Fruit fly (Drosophila melanogaster) Kc167 (cell line): ENCODE measurements around the gene CG32075.

Experiments
- Myc ChIP-seq: fragments of >200 bp; optimal IDR thresholded peaks from 2 replicates; lab custom pipeline; 2017; ENCODE audit warnings: missing external identifiers
- Sin3A ChIP-seq: fragments of >200 bp; optimal IDR thresholded peaks from 2 replicates; lab custom pipeline; 2018; ENCODE audit warnings: missing external identifiers
- h ChIP-seq: fragments of >200 bp; optimal IDR thresholded peaks from 3 replicates; lab custom pipeline; 2018; ENCODE audit warnings: missing external identifiers
- insv ChIP-seq: fragments of >200 bp; optimal IDR thresholded peaks from 3 replicates; lab custom pipeline; 2018; ENCODE audit warnings: missing external identifiers
- psq ChIP-seq: fragments of >200 bp; optimal IDR thresholded peaks from 2 replicates; lab custom pipeline; 2017; ENCODE audit warnings: missing external identifiers
- ttk ChIP-seq: sonication (Bioruptor generic); optimal IDR thresholded peaks from 2 replicates; lab custom pipeline; 2017; ENCODE audit warnings: missing external identifiers

CG32075 gene

DNA sequence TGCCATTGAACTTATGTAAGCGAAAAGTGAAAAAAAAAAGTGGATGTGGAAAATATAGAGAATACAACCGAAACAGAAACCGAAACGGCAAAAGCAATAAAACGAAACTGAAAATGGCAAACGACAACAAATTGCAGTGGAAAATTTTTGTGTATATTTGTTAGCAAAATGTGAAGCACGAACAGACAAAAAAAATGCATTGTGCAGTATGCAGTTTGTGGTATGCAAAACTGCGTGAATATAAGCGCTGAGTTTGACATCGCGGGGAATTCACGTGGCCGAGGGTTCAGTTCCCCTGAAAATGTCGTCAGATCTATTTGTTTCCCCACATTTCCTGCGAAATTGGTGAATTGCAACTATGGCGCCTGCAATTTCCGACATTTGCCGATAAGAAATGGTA is 21.1 kb downstream of the CG32075 start:
- no peak for TF ChIP-seq Myc (lab: Kevin White, UChicago)
- no peak for TF ChIP-seq psq (lab: Kevin White, UChicago)
- no peak for TF ChIP-seq Sin3A (lab: Kevin White, UChicago)
- TF ChIP-seq h (lab: Kevin White, UChicago), result no peak
- no peak for TF ChIP-seq ttk (lab: Kevin White, UChicago)
- no peak for TF ChIP-seq insv (lab: Kevin White, UChicago)

DNA sequence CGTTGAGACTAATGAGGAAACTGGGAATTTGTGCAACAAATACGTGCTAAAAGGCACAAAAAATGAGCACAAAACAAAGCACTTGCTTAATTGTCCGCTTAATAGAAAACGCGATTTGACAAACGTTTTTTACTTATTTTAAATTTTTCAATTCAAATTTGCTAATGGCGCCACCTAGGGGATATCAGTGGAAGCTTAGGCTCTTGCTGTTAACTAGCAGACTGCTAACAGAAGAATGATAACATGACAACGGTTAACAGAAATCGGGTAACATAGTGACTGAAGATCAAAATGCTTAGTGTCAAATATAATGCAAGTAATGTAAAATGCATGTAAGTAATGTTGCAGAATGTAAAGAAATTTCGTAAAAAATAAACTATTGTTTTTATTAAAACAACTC is 23.5 kb downstream of the CG32075 start:
- TF ChIP-seq ttk (lab: Kevin White, UChicago), result no peak
- no peak for TF ChIP-seq h (lab: Kevin White, UChicago)
- no peak for TF ChIP-seq insv (lab: Kevin White, UChicago)
- no peak for TF ChIP-seq Myc (lab: Kevin White, UChicago)
- TF ChIP-seq psq (lab: Kevin White, UChicago), result no peak
- TF ChIP-seq Sin3A (lab: Kevin White, UChicago), result no peak

DNA sequence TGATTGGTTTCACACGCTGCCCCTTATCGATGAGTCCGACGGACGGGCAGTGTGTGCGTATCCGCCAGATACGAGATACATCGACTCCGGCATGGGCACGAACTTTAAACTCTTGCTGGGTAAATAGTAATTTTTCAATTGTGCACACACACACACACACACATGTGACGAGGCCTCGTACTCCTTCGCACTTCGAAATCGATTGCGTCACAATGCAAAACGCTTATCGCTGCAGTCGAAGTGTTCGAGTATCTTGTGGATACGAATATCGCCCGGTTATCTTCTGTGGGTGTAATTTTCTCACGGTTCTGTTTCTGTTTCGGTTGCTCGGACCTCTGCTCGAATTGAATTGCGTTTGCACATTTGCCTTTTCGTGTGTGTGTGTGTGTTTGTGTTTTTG is 29.7 kb downstream of the CG32075 start:
- TF ChIP-seq ttk (lab: Kevin White, UChicago) (no peak), h (lab: Kevin White, UChicago) (no peak), insv (lab: Kevin White, UChicago) (no peak), psq (lab: Kevin White, UChicago) (no peak), Sin3A (lab: Kevin White, UChicago) (no peak), Myc (lab: Kevin White, UChicago) (no peak)

DNA sequence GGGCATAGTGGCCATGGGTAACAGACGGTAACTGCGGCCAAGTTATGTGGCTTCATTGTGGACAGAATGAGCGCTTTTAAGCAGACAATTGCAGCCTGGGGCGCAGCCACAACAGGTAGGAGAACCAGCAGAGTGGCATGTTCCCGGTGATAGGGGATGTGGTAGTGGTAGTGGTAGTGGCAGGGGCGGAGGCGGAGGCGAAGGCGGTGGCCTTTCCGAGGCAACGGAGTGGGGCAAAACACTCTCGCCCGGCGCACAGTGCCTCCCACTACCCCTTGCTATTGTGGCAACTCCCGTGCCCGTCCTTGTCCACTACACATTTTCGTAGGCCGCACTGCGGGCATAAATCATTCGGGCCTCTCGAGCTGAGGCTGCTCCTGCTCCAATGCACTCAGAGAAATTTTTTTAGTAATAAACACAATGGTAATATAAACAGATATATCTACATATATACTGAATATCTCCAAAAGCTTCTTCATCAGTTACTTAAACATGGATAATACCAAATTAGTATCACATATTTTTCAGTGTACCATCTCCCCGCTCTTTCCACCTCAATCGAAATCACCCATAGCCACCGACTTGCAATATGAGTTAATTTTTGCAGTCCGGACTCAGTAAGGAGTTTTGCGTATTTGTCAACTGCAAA is 31.3 kb downstream of the CG32075 start:
- TF ChIP-seq ttk (lab: Kevin White, UChicago), result no peak
- no peak for TF ChIP-seq insv (lab: Kevin White, UChicago)
- no peak for TF ChIP-seq Myc (lab: Kevin White, UChicago)
- TF ChIP-seq Sin3A (lab: Kevin White, UChicago), result no peak
- TF ChIP-seq h (lab: Kevin White, UChicago), result no peak
- TF ChIP-seq psq (lab: Kevin White, UChicago), result no peak

DNA sequence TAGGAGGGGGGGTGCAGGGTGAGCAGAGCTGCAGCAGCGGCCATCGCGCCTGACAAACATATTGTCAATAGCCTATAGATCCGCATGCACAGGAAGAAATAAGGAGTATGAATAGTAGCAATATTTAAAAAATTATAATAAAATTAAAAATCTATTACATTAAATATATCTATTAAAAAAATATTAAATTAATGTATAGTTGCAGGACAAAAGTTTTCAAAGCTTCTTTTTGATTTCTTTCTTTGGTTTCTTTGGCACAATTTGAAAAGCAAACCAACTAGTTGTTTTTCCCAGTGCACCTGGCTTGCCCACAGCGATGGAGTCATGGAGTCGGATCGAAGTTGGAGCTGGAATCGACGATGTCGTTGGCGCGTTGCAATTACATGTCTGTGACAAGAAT is 33.0 kb downstream of the CG32075 start:
- TF ChIP-seq Myc (lab: Kevin White, UChicago), result no peak
- TF ChIP-seq h (lab: Kevin White, UChicago), result no peak
- TF ChIP-seq psq (lab: Kevin White, UChicago), result no peak
- TF ChIP-seq Sin3A (lab: Kevin White, UChicago), result no peak
- no peak for TF ChIP-seq ttk (lab: Kevin White, UChicago)
- no peak for TF ChIP-seq insv (lab: Kevin White, UChicago)

DNA sequence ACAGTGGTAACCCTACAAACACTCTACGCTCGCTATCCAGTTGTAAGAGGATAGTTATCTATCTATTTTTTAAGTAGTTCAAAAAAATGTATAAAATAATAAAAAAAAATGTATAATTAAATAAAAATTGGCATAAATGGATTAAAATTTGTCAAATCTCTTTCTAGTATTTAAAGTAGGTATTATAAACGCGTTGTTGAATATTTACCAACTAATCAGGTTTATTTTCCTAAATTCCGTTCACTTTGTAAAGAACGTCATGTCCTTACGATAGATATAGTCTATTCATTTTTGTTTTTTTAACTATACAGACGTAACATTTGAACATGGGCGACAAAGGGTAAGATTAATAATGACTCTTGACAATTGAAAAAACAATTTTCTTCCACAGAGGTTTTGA is 37.5 kb downstream of the CG32075 start, which contains the start of gene CG32081:
Gene CG32081 (plus strand): TSS at position 301 of the 400 bp plus-strand sequence.
- TF ChIP-seq insv (lab: Kevin White, UChicago) (no peak), psq (lab: Kevin White, UChicago) (no peak), ttk (lab: Kevin White, UChicago) (no peak), Sin3A (lab: Kevin White, UChicago) (no peak), Myc (lab: Kevin White, UChicago) (no peak), h (lab: Kevin White, UChicago) (no peak)

DNA sequence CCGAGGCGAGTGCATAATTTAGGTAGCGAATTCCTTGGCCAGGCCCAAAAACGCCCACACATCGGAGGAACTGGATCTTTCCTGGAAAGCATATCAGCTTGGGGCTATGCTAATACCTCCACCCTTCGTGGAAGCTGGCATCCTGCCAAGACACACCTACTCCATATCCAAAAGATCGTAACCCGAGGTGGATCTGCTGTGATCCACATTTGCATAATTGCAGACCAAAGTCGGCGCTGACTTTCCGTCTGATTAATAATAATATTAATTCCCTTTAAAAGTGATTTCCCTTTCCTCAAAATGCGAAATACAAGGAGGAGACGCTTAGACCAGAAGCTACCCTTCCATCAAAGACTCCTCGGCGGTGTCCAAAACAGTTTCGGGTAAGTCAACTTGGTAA is 39.5 kb downstream of the CG32075 start, which contains the start of gene CG32079:
Gene CG32079 (plus strand): TSS at position 301 of the 400 bp plus-strand sequence.
- TF ChIP-seq Sin3A (lab: Kevin White, UChicago), result no peak
- TF ChIP-seq psq (lab: Kevin White, UChicago), result no peak
- no peak for TF ChIP-seq ttk (lab: Kevin White, UChicago)
- TF ChIP-seq Myc (lab: Kevin White, UChicago), result no peak

DNA sequence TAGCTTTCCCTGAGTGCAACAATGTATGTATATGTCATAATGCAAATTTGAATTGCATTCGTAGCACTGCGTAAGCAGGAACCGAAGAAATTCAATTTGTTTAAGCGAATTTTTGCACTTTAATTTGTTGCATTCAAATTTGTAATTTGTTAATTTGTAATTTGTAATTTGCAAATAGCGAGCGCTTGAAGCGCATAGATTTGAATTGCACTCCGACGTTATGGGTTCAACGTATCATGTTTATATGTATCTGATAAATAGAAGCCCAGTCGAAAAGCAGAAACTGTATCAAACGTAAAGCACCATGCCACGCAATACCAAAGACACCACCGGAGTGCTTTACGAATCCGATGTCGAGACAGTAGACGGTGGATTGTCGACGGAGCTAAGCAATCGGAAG is 41.5 kb downstream of the CG32075 start, which contains the start of gene Fad2:
Gene Fad2 (plus strand): TSS at position 301 of the 400 bp plus-strand sequence.
- TF ChIP-seq h (lab: Kevin White, UChicago), result no peak
- TF ChIP-seq insv (lab: Kevin White, UChicago), result no peak
- no peak for TF ChIP-seq Sin3A (lab: Kevin White, UChicago)
- TF ChIP-seq psq (lab: Kevin White, UChicago), result no peak
- TF ChIP-seq ttk (lab: Kevin White, UChicago), result no peak
- TF ChIP-seq Myc (lab: Kevin White, UChicago), result no peak

DNA sequence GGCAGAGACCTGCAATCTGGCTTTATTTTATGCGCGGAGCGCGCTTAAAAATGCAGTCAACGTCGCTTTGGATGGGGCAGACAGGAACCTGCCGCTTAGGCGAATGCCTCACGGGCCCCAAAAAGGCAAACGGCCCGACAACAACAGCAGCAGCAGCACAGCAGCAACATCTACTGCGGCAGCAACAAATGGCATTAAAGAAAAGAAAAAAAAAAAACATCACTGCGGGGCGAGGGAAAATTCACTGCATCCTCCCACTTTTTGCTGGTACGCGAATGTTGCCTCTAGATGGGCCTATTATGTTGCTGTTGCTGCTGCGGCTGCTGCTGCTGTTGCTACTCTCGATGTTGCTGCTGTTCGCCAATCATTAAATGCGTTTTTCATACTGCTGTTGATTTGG is 42.8 kb downstream of the CG32075 start:
- TF ChIP-seq Sin3A (lab: Kevin White, UChicago) (no peak), psq (lab: Kevin White, UChicago) (no peak)

DNA sequence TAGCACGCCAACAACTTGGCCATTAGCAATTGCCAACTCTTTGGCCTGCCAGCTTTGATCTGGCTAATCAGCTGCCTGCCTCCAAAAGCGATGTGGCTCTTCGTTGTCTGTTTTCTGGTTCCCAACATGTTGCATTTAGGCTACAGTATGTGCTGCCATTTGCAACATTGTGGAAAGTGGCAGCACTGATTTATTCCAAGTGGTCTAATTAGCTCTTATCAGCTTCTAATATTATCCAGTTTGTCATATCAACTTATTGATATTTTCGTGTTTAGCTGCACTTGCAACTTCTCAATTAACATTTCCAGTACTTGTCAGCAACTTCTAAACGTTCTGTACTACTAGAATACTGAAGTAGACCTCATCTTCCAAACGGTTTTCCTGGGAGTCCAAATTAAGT is 44.7 kb downstream of the CG32075 start:
- TF ChIP-seq Sin3A (lab: Kevin White, UChicago), result no peak
- no peak for TF ChIP-seq insv (lab: Kevin White, UChicago)
- no peak for TF ChIP-seq Myc (lab: Kevin White, UChicago)
- no peak for TF ChIP-seq ttk (lab: Kevin White, UChicago)
- no peak for TF ChIP-seq h (lab: Kevin White, UChicago)
- no peak for TF ChIP-seq psq (lab: Kevin White, UChicago)

DNA sequence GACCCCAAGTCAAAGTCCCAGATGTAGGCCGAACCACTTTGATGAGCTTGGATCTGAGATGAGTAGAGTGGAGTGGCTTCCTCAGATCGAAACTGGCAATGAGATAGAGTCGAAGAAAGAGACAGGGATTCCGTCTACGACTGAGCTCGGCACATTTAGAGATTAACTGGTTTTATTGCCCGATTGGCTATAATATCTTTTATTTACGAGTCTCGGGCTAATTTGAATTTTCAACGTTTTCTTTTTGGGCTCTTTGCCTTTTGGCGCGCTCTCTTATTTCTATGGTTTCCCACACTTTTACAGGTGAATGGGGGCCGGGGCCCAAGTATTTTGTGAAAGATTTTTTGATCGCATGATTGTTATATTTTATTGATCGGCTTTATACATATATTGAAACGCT is 49.5 kb downstream of the CG32075 start:
- TF ChIP-seq h (lab: Kevin White, UChicago) (no peak), ttk (lab: Kevin White, UChicago) (no peak)
